Fruit fly (Drosophila melanogaster): ENCODE data around the gene CG42717.

The CG42717 gene

DNA sequence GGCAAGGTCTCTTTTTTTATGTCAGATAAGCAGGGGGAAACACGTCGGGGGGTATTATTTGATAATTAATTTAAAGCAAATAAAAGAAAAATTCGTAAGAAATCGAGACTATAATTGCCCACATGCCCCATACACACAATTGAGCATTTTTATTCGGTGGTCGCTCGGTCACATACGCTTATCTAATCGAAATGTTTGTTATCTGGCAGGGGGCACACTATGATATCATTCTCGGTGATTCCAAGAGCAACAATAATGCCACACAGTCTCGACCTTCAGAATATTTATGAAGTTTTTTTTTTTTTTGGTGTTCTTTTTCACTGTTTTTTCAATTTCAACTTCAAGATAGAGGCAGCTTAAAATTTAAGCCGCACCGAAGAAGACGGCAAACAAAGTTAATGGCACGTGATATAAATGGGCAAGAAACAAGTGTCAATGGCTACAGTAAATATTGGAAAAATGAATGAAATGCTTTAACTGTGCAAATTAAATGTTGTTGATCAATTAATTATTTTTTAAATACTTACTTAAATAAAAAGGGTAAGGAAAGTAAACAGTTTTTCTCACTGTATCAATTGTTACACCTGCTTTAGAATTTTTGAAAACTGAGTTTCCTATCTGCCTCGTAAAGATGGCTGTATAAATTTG lies 33.5 kb downstream of the CG42717 start (continued):
- TF ChIP-seq eve (GFP tag; optimal IDR thresholded peaks at IDR 0.05) (peak in 1 of 2 experiments; percentile 30), mirr (GFP tag; optimal IDR thresholded peaks at IDR 0.05) (peak; percentile 48), CG34376 (GFP tag; optimal IDR thresholded peaks at IDR 0.05) (peak; percentile 83), ewg (GFP tag; optimal IDR thresholded peaks at IDR 0.05) (no peak), CG1233 (GFP tag; optimal IDR thresholded peaks at IDR 0.05) (peak; percentile 53), CG11723 (GFP tag; optimal IDR thresholded peaks at IDR 0.05) (no peak), CG10321 (GFP tag; IDR thresholded peaks at IDR 0.05) (no peak), Dek (tag; optimal IDR thresholded peaks at IDR 0.05) (peak; percentile 23), CG11085 (GFP tag; IDR thresholded peaks at IDR 0.05) (0 out of 2 replicates have a peak, but pooled peaks have one; percentile 32), ase (GFP tag; IDR thresholded peaks at IDR 0.05) (no peak), lilli (GFP tag; optimal IDR thresholded peaks at IDR 0.05) (peak; percentile 5), toy (GFP tag; IDR thresholded peaks at IDR 0.05) (no peak), CG17359 (tag; optimal IDR thresholded peaks at IDR 0.05) (peak; percentile 3), Oaz (GFP tag; IDR thresholded peaks at IDR 0.05) (no peak), CG12942 (GFP tag; optimal IDR thresholded peaks at IDR 0.05) (no peak), CG2712 (tag; optimal IDR thresholded peaks at IDR 0.05) (peak; percentile 54), MESR4 (GFP tag; optimal IDR thresholded peaks at IDR 0.05) (no peak), Bdp1 (GFP tag; optimal IDR thresholded peaks at IDR 0.05) (no peak), gfzf (GFP tag; optimal IDR thresholded peaks at IDR 0.05) (no peak), CG9876 (GFP tag; optimal IDR thresholded peaks at IDR 0.05) (no peak), Mrtf (GFP tag; IDR thresholded peaks at IDR 0.05) (no peak; the same call in 2 of the 3 replicates), CG13775 (GFP tag; optimal IDR thresholded peaks at IDR 0.05) (peak; percentile 9), fd102C (GFP tag; optimal IDR thresholded peaks at IDR 0.05) (no peak), CG4424 (GFP tag; optimal IDR thresholded peaks at IDR 0.05) (peak; percentile 12), slp2 (GFP tag; optimal IDR thresholded peaks at IDR 0.05) (no peak), D19A (tag; optimal IDR thresholded peaks at IDR 0.05) (peak; percentile 27), CG14441 (GFP tag; IDR thresholded peaks at IDR 0.05) (peak; percentile 37), Nf-YB (GFP tag; optimal IDR thresholded peaks at IDR 0.05) (no peak), HHEX (GFP tag; optimal IDR thresholded peaks at IDR 0.05) (peak; percentile 43), CG14710 (tag; optimal IDR thresholded peaks at IDR 0.05) (peak; percentile 11), CG17912 (GFP tag; optimal IDR thresholded peaks at IDR 0.05) (no peak), dysf (GFP tag; IDR thresholded peaks at IDR 0.05) (peak; percentile 65; the same call in 1 of the 3 replicates)

- TF ChIP-seq sd (tag; optimal IDR thresholded peaks at IDR 0.05) (peak; percentile 84), eyg (GFP tag; optimal IDR thresholded peaks at IDR 0.05) (no peak), CG4854 (GFP tag; optimal IDR thresholded peaks at IDR 0.05) (no peak), kni (GFP tag; optimal IDR thresholded peaks at IDR 0.05) (no peak), zf30C (GFP tag; optimal IDR thresholded peaks at IDR 0.05) (no peak), CG12769 (tag; optimal IDR thresholded peaks at IDR 0.05) (peak; percentile 55), CG10462 (GFP tag; optimal IDR thresholded peaks at IDR 0.05) (no peak), CG7556 (GFP tag; optimal IDR thresholded peaks at IDR 0.05) (no peak), CG4617 (GFP tag; optimal IDR thresholded peaks at IDR 0.05; ENCODE audit: borderline replicate concordance) (no peak), sr (GFP tag; IDR thresholded peaks at IDR 0.05) (peak; percentile 93), Doc2 (GFP tag; IDR thresholded peaks at IDR 0.05) (no peak), CG8281 (tag; optimal IDR thresholded peaks at IDR 0.05) (peak; percentile 7), aop (GFP tag; IDR thresholded peaks at IDR 0.05) (no peak), CG2678 (tag; optimal IDR thresholded peaks at IDR 0.05) (no peak)
These were observed 34.8 kb downstream of the CG42717 start for dm6 chr3L:15998217-15998616.

Measured in whole organism, embryonic.